Fruit fly (Drosophila melanogaster): ENCODE results near the gene CG14720.

DNA sequence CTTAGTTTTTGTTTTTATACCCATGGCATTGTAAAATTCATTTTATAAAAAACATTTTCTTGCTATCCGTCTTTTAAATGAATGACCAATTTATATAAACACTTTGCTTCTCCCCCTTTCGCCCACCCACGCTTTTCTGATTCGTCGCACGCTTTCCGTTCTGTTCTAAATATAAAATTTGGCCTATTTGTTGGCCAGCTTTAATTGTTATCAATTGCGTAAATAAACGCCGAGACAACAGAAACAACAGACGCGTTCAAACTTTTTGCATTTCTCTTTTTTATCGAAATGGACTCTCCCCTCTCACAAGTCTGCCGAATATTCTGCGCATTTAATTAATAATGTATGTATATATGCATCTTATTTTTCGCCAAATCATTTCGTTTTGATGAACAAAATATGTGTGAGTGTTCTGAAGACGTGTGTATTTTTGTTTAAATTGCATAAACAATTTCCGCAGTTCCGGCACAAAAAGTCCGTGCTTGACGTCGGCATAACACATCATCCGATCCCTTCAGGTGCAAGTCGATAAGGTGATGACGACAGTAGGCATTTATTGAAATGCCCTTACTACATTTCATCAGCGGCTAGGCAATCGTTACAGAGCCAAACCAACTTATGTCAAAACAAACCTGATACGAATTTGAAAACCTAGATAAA is 45.9 kb downstream of the CG14720 start:
- no peak for TF ChIP-seq CG5204 (GFP tag; optimal IDR thresholded peaks at IDR 0.05)
- TF ChIP-seq bab1 (GFP tag; optimal IDR thresholded peaks at IDR 0.05) = no peak

Data from whole organism, adult.